Fruit fly (Drosophila melanogaster) whole organism, larva: ENCODE measurements around the gene CG4968.

ENCODE experiments used
- noc ChIP-seq: fragments of 200-800 bp; sonication (Bioruptor generic); optimal IDR thresholded peaks from 3 replicates; lab custom pipeline; 2019; ENCODE audit warnings: missing biosample characterization, mild to moderate bottlenecking, missing genetic modification characterization, moderate library complexity

Gene CG4968

DNA sequence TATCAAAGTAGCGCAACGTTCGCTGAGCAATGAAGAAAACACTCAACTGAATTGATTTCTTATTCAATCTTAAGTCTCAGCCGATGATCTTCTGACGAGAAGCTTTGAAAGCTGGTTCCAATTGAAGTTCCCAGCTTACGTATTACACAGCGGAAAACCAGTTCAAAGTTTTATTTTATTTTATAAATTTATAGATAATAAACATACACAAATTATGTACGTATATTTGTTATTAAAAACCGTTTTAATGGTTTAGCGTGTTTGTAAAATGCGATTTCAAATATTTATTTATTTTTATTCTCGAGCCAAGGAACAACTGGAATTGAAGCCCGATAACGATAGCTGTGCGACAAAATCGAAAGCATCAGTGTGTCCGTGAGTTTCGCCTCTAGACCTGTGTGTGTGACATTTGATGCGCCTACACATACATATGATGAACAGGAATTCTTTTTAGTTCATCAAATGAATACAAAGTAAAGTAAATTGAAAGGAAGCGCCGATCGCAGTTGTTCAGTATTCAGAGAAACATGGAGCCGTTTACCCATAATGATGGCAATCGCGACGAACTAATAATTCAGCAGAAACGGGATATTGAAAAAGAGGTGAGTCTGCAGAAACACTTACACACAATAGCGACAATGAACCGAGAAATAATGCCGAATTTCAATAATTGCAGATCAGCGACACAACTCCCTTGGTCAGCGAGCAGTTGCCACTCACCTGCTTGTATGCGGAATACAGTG lies at the start of gene CG4968, which contains the start of gene CG5390:
TSS of gene CG4968 (plus strand) at position 405 of the 743 bp plus-strand sequence.
TSS of gene CG5390 (minus strand) at position 77 of the 743 bp plus-strand sequence.
- peak; percentile 59 for TF ChIP-seq noc (tag; lab: Kevin White, UChicago)

DNA sequence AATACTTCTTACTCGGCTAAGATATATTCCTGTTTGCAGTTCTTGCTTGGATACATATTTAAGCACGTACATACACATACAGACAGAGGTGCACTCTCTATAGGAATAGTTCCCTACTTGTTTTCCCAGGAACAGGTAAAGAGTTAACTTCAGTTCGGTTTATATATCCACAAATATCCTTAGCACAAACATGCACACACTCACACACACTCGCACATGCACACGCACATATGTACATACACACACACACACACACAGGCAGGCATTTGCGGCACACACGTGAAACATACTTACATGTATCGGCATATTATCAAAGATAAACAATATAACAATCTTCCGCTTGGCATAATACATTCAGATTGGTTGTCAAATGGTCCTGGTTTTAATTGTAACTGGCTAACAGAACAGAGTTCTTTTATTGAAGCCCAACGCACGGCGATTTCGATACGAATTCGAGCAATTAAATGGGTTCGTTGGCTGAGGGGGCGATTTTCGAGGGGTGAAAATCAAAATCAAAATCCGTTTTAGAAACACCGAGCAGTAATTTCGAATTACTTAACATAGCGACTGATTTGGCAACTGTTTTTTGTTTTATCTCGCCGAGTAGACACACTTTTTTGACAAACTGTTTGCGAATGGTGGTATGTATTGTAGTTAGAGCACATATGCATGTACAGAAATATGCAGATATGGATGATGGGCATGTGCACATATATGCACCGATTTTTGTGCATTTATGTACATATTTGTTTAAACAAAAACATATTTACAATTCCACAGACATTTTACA lies 46.6 kb upstream of the CG4968 start:
- TF ChIP-seq noc (tag; lab: Kevin White, UChicago): no peak

DNA sequence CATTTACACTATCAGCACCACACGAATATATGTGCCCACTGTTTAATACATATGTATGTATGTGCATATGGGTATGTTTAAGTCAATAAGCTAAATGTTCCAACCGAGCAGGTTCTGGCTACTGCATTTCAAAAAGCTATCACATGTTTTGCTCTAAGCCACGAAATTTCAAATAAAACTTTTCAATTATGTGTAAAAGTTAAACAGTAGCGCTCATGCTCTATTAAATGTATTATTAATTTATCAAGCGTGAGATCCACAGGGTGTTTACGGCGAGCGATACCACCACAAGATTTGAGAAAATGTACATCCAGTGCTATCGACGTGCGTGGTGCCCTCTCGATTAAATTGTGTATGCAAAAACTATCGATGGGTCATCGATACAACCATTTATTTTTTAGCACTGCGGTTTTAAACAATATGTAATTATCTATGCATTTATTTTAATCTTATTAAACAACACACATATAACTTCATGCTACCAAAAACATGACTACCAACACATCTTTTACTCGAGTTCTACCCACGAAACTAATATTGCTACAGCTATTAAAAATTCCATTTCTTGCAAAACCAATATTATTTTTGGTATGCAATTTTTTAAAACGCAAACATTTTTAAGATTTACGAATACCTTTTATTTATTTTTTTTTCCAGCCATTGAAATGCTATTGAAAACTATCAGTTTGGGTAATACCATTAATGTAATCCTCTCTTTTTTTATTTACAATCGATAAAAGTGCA lies 45.8 kb upstream of the CG4968 start, which contains the start of gene Pten:
TSS of gene Pten (minus strand) at position 300 of the 744 bp plus-strand sequence.
- no peak for TF ChIP-seq noc (tag; lab: Kevin White, UChicago)

DNA sequence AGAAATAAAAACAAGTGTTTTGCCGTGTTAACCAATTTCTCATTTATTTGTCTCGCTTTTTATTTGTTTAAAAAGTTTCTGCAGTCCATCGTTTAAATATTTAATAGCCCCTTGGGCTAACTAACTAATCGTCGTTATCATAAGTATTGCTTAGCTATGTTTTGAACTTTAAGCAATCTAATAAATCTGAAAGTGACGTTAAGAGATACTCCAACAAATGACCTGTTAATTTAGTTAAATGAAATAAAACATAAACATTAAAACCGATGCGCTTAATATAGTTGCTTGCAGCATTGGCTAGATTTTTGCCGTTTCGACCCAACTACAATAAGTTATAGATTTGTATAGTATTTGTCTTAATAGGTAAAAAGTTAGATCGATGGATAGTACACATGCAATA lies 44.9 kb upstream of the CG4968 start:
- no peak for TF ChIP-seq noc (tag; lab: Kevin White, UChicago)

DNA sequence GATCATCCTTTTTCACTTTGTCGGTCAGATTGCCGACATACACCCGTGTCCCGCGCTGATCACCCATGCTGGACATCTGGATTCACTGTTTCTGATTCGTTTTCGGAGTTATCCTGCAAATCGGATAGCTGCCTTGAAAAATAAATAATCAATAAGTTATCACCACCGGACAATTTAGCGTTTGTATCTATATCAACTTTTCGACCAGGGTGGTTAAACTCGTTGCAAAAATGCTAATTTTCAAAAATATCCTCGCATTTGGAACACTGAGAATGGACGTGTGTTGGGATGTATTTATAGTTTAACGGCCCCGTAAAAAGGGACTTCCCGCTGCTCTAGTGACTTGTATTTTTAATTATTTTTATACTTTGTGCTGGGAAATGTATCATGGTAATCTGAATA lies 43.4 kb upstream of the CG4968 start, which contains the start of gene Rsf1:
TSS of gene Rsf1 (minus strand) at position 212 of the 402 bp plus-strand sequence.
- TF ChIP-seq noc (tag; lab: Kevin White, UChicago): no peak

DNA sequence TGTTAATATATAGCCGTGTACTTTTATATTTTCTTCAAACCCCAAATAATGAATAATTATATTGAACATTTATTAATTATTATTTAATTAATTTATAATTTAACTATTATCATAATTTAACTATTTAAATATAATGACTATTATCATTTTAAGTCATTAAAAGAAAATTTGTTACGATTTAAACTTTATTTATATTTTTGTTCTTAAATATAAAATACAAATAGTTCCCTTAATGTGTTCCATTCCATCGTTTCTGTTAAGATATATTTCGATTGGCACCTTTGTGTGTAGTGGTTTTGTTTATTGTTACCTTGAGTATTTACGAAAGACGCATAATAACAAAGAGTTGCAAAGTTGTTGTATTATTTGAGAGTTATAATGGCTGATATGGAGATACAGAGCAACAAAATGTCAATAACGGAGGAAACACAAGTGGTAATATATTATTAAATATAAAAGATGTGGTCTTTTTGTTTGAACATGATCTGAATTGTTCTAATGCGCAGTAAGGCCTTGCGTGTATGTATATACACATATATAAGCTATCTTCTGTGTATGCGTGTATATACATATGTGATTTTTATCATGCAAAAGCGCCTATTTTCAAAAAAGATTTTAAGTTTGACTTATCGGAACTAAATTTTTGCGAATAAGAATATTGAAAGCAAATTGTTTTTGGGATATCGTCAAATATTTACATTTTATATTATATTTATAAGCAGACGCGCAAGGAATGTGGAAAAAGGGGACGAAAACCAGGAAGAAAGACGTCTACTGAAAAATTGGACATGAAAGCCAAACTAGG lies 42.7 kb upstream of the CG4968 start, which contains the start of gene REPTOR-BP:
TSS of gene REPTOR-BP (plus strand) at position 296 of the 805 bp plus-strand sequence.
- no peak for TF ChIP-seq noc (tag; lab: Kevin White, UChicago)

DNA sequence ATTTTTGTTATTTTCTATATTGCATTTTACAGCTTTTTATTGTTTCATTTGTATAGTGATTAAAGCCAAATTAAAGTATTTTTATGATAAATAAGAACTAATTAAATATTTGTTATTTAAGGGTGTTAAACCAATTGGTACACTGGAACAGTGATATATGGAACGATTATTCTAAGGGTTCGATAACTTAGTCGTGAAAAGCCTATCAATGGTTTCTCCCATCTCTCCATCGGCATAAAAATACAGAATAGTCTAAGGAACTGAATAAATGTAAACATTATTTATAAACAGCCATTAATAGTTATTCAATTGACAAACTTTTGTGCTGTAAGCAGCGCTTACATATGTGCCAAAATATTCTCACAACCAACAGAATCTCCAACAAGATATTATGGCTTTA lies 41.6 kb upstream of the CG4968 start, which contains the start of gene Mob3:
TSS of gene Mob3 (plus strand) at position 208 of the 400 bp plus-strand sequence.
- TF ChIP-seq noc (tag; lab: Kevin White, UChicago): no peak

DNA sequence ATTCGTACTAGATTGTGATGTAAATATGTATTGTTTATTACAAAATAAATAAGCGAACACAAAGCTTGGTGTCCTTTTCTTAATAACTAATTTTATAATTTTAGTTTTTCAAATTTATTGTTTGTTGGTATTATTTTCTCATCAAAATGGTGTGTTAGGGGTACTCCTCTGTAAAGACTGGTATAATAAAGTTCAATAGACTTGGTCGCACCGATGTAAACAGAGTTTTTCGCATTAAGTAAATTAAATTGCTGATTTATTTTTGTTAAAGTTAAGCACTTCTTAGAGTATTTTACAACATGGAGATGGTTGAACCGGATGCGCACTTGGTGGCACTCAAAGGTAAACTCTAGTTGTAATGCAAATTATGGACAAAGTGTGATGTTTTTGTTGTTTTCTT lies 40.2 kb upstream of the CG4968 start, which contains the start of gene CG4953:
TSS of gene CG4953 (plus strand) at position 193 of the 400 bp plus-strand sequence.
- no peak for TF ChIP-seq noc (tag; lab: Kevin White, UChicago)

DNA sequence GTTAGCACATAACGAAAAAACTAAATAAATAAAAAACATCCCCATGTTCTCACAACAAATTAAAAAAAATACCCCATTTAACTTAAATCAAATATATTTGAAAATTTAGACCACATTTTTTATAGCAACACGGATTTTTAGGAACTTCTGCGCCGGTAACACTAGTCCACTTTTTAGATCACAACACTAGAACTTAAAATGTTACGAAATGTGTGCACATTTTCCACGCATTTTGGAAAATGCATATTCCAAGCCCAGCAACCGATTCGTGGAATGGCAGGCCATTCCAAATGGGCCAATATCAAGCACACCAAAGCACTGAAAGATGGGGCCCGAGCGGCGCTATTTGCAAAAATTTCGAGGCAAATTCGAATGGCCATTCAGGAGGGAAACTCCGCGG lies 38.0 kb upstream of the CG4968 start, which contains the start of gene CG4957:
TSS of gene CG4957 (plus strand) at position 185 of the 400 bp plus-strand sequence.
- TF ChIP-seq noc (tag; lab: Kevin White, UChicago): no peak

DNA sequence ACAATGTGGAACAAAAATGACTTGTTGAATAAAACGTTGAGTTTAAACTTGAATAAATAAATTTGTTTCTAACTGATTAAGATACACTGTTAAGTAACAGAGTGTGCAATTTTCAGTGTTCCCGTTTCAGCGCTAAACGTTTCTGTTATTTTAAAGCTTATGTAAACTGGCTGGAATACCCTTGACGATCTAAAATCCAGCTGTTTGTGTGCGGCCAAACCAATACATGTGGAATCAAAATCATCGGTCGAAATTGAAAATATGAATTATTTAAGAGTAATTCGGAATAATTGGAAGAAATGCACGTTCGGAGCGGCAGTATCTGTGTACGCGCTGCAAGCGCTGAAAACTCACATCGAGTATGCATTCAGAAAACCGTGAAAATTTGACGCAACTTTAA lies 36.9 kb upstream of the CG4968 start, which contains the start of gene Mulk:
TSS of gene Mulk (plus strand) at position 198 of the 400 bp plus-strand sequence.
- TF ChIP-seq noc (tag; lab: Kevin White, UChicago): no peak

DNA sequence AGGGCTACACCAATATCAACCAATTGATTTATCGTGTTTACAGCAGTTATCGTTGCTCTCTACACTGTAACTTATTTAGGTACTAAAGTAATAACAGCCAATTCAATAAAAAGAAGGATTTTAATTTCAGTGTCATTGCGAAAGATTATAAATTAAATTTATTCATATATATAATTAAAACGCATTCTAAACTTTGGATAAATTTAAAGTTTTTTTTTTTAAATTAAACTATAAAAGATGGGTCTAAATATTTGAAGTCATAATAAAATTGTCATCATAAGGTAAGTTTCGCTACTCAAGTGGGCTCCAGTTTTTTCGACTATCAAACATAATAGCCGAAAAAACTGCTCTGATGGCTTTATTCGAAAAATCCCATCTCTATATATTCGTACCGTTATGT lies 34.5 kb upstream of the CG4968 start, which contains the start of gene trk:
TSS of gene trk (minus strand) at position 101 of the 400 bp plus-strand sequence.
- no peak for TF ChIP-seq noc (tag; lab: Kevin White, UChicago)

DNA sequence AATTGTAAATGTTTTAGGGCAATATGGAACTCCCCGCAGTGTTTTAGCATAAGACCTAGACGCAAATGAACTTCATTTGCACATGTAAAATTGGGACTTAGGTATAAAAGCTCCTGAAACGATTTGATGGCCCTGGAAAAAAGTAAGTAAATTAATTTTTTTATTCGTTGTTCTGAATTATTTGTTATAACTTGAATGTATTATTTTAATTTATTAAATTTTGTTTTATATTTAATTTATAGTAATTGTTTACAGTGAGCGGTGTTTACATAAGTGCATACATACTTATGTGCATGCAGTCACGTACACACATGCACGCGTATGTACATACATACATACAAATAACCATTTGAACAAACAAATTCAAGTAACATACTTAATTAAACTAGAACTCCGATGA lies 30.3 kb upstream of the CG4968 start:
- TF ChIP-seq noc (tag; lab: Kevin White, UChicago): no peak

DNA sequence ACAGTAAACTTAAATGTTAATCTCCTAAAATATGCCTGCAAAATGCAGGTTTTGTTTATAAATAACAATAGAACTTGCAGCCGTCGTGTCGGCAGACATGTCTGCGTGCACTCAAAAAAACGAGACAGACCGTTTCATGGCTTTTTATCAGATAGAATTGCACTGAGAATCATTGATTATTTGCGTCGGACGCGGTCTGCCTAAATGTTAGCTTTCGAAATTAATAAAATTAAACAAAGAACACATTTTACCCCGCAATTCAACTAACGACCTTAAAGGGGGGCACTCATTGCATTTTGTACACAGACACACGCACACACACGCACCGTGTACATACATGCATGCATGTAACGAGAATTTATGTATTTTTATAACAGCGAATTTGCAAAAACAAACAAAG lies 29.9 kb upstream of the CG4968 start:
- no peak for TF ChIP-seq noc (tag; lab: Kevin White, UChicago)

DNA sequence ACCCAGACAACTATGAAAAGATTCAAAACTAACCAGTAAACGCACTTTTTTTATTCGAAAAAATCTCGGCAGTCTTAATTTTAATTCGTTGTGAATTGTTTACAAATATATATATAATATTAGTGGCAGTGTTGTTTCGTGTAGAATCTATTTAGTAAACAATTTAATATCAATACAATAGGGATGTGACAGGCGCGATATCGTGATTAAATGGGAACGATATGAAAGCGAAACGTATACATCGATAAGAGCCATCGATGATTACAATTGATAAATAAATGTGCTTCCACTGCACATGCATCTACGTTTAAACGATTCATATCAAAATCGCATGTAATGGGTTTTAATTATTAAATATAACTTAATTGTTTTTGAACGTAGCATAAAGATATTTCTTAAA lies 29.4 kb upstream of the CG4968 start:
- TF ChIP-seq noc (tag; lab: Kevin White, UChicago): no peak
